Fruit fly (Drosophila melanogaster) whole organism, embryonic: ENCODE measurements around the gene CG2641.

Experiments
- CG11247 ChIP-seq: fragments of 200-800 bp; sonication (Bioruptor generic); IDR thresholded peaks from 2 replicates; pipeline ENCODE4 v1.3.6; 2022; ENCODE audit warnings: missing biosample characterization, missing genetic modification characterization
- CG11696 ChIP-seq: fragments of 200-800 bp; sonication (Bioruptor generic); IDR thresholded peaks from 2 replicates; pipeline ENCODE4 v1.3.6; 2022; ENCODE audit warnings: missing biosample characterization, missing genetic modification characterization
- CG1233 ChIP-seq: fragments of 200-800 bp; sonication (Bioruptor generic); optimal IDR thresholded peaks from 4 replicates; lab custom pipeline; 2018; ENCODE audit warnings: missing biosample characterization, mild to moderate bottlenecking, missing genetic modification characterization
- CG13296 ChIP-seq: fragments of 200-800 bp; sonication (Bioruptor generic); optimal IDR thresholded peaks from 3 replicates; lab custom pipeline; 2018; ENCODE audit warnings: missing biosample characterization, mild to moderate bottlenecking, missing genetic modification characterization
- CG1529 ChIP-seq: fragments of 200-800 bp; sonication (Bioruptor generic); optimal IDR thresholded peaks from 3 replicates; lab custom pipeline; 2018; ENCODE audit warnings: missing biosample characterization, missing genetic modification characterization
- CG15479 ChIP-seq: fragments of 200-800 bp; sonication (Bioruptor generic); optimal IDR thresholded peaks from 3 replicates; lab custom pipeline; 2019; ENCODE audit warnings: missing biosample characterization, mild to moderate bottlenecking, missing genetic modification characterization, moderate library complexity
- CG17328 ChIP-seq: fragments of 200-800 bp; sonication (Bioruptor generic); IDR thresholded peaks from 2 replicates; pipeline ENCODE4 v1.3.6; 2022; ENCODE audit warnings: missing biosample characterization, missing genetic modification characterization
- CG17802 ChIP-seq: fragments of 200-800 bp; sonication (Bioruptor generic); optimal IDR thresholded peaks from 2 replicates; lab custom pipeline; 2018; ENCODE audit warnings: missing biosample characterization, mild to moderate bottlenecking, missing genetic modification characterization, moderate library complexity
- CG1792 ChIP-seq: fragments of 200-800 bp; sonication (Bioruptor generic); optimal IDR thresholded peaks from 2 replicates; lab custom pipeline; 2016; ENCODE audit warnings: missing biosample characterization, missing genetic modification characterization
- CG2116 ChIP-seq: fragments of 200-800 bp; sonication (Bioruptor generic); optimal IDR thresholded peaks from 3 replicates; lab custom pipeline; 2018; ENCODE audit warnings: missing biosample characterization, mild to moderate bottlenecking, missing genetic modification characterization
- CG2875 ChIP-seq: fragments of 200-800 bp; sonication (Bioruptor generic); optimal IDR thresholded peaks from 2 replicates; lab custom pipeline; 2017; ENCODE audit warnings: missing biosample characterization, mild to moderate bottlenecking, missing genetic modification characterization, missing genetic modification reagents
- CG3407 ChIP-seq: fragments of 200-800 bp; sonication (Bioruptor generic); optimal IDR thresholded peaks from 2 replicates; lab custom pipeline; 2018; ENCODE audit warnings: missing biosample characterization, mild to moderate bottlenecking, missing genetic modification characterization
- CG34376 ChIP-seq: fragments of 200-800 bp; sonication (Bioruptor generic); optimal IDR thresholded peaks from 2 replicates; lab custom pipeline; 2018; ENCODE audit warnings: missing biosample characterization, mild to moderate bottlenecking, missing genetic modification characterization
- CG3726 ChIP-seq: fragments of 200-800 bp; sonication (Bioruptor generic); IDR thresholded peaks from 3 replicates; pipeline ENCODE4, ENCODE4 v1.3.6; 2022; ENCODE audit warnings: missing biosample characterization, missing genetic modification characterization
- CG4707 ChIP-seq: fragments of 200-800 bp; sonication (Bioruptor generic); optimal IDR thresholded peaks from 2 replicates; lab custom pipeline; 2018; ENCODE audit warnings: missing biosample characterization, mild to moderate bottlenecking, missing genetic modification characterization, moderate library complexity
- CG4820 ChIP-seq: fragments of 200-800 bp; sonication (Bioruptor generic); optimal IDR thresholded peaks from 3 replicates; lab custom pipeline; 2016; ENCODE audit warnings: missing biosample characterization, missing genetic modification characterization
- CG7271 ChIP-seq: fragments of 200-800 bp; sonication (Bioruptor generic); optimal IDR thresholded peaks from 2 replicates; lab custom pipeline; 2018; ENCODE audit warnings: missing biosample characterization, mild to moderate bottlenecking, missing genetic modification characterization, moderate library complexity
- CG8290 ChIP-seq, 3 experiments: fragments of 200-800 bp; sonication (Bioruptor generic); optimal IDR thresholded peaks; 2 replicates each; lab custom pipeline; 2016 to 2019; ENCODE audit warnings: missing biosample characterization in 3 of 3, missing genetic modification characterization in 3 of 3, mild to moderate bottlenecking in 2 of 3, moderate library complexity in 1 of 3
- CTCF ChIP-seq: fragments of 200-800 bp; sonication (Bioruptor generic); optimal IDR thresholded peaks from 2 replicates; lab custom pipeline; 2017; ENCODE audit warnings: missing biosample characterization, mild to moderate bottlenecking, missing genetic modification characterization, moderate library complexity
- Chrac-16 ChIP-seq: fragments of 200-800 bp; sonication (Bioruptor generic); optimal IDR thresholded peaks from 3 replicates; lab custom pipeline; 2016; ENCODE audit warnings: missing biosample characterization, missing genetic modification characterization
- Fer3 ChIP-seq: fragments of 200-800 bp; sonication (Bioruptor generic); optimal IDR thresholded peaks from 2 replicates; lab custom pipeline; 2018; ENCODE audit warnings: missing biosample characterization, mild to moderate bottlenecking, missing genetic modification characterization, moderate library complexity
- Hr3 ChIP-seq: fragments of 200-800 bp; sonication (Bioruptor generic); optimal IDR thresholded peaks from 3 replicates; lab custom pipeline; 2016; ENCODE audit warnings: missing biosample characterization, missing genetic modification characterization
- Oli ChIP-seq: fragments of 200-800 bp; sonication (Bioruptor generic); optimal IDR thresholded peaks from 2 replicates; lab custom pipeline; 2018; ENCODE audit warnings: missing biosample characterization, mild to moderate bottlenecking, missing genetic modification characterization, moderate library complexity
- Six4 ChIP-seq: fragments of 200-800 bp; sonication (Bioruptor generic); optimal IDR thresholded peaks from 2 replicates; lab custom pipeline; 2016; ENCODE audit warnings: missing biosample characterization, missing genetic modification characterization
- Sox102F ChIP-seq: fragments of 200-800 bp; sonication (Bioruptor generic); optimal IDR thresholded peaks from 2 replicates; lab custom pipeline; 2018; ENCODE audit warnings: missing biosample characterization, mild to moderate bottlenecking, missing genetic modification characterization, moderate library complexity
- br ChIP-seq: fragments of >200 bp; optimal IDR thresholded peaks from 2 replicates; lab custom pipeline; 2017
- cad ChIP-seq: fragments of >200 bp; optimal IDR thresholded peaks from 2 replicates; lab custom pipeline; 2017; ENCODE audit warnings: missing biosample characterization, missing genetic modification characterization
- cg ChIP-seq: fragments of 200-800 bp; sonication (Bioruptor generic); optimal IDR thresholded peaks from 3 replicates; lab custom pipeline; 2019; ENCODE audit warnings: missing biosample characterization, mild to moderate bottlenecking, missing genetic modification characterization, moderate library complexity
- chinmo ChIP-seq: fragments of 200-800 bp; sonication (Bioruptor generic); IDR thresholded peaks from 4 replicates; pipeline ENCODE4 v1.3.6; 2022; ENCODE audit warnings: missing biosample characterization, missing genetic modification characterization; ENCODE audit not compliant: partially characterized antibody
- ci ChIP-seq: fragments of 200-800 bp; sonication (Bioruptor generic); IDR thresholded peaks from 3 replicates; pipeline ENCODE4 v1.3.6; 2022; ENCODE audit warnings: missing biosample characterization, missing genetic modification characterization
- eve ChIP-seq, 2 experiments: fragments of >200 bp; optimal IDR thresholded peaks; 2 replicates each; lab custom pipeline; 2017; ENCODE audit warnings: missing biosample characterization in 2 of 2, missing genetic modification characterization in 2 of 2
- exex ChIP-seq: fragments of 200-800 bp; sonication (Bioruptor generic); optimal IDR thresholded peaks from 4 replicates; lab custom pipeline; 2018; ENCODE audit warnings: missing biosample characterization, mild to moderate bottlenecking, missing genetic modification characterization, moderate library complexity
- fd64A ChIP-seq: fragments of 200-800 bp; sonication (Bioruptor generic); optimal IDR thresholded peaks from 3 replicates; lab custom pipeline; 2018; ENCODE audit warnings: missing biosample characterization, mild to moderate bottlenecking, missing genetic modification characterization
- grn ChIP-seq: fragments of 200-800 bp; sonication (Bioruptor generic); optimal IDR thresholded peaks from 3 replicates; lab custom pipeline; 2017; ENCODE audit warnings: missing biosample characterization, missing genetic modification characterization
- kay ChIP-seq: fragments of 200-800 bp; sonication (Bioruptor generic); optimal IDR thresholded peaks from 2 replicates; lab custom pipeline; 2016; ENCODE audit warnings: missing biosample characterization, missing genetic modification characterization
- lov ChIP-seq, 2 experiments: fragments of 200-800 bp in 1 of 2; fragments of >200 bp in 1 of 2; sonication (Bioruptor generic) in 1 of 2; IDR thresholded peaks in 1 of 2; optimal IDR thresholded peaks in 1 of 2; 2 replicates in 1 of 2; 3 replicates in 1 of 2; pipeline versions ENCODE4 v1.3.6 to Lab custom; 2017 to 2022; ENCODE audit warnings: missing biosample characterization in 1 of 2, missing genetic modification characterization in 1 of 2
- mld ChIP-seq: fragments of 200-800 bp; sonication (Bioruptor generic); IDR thresholded peaks from 3 replicates; pipeline ENCODE4 v1.3.6; 2022; ENCODE audit warnings: missing biosample characterization, missing genetic modification characterization; ENCODE audit not compliant: partially characterized antibody
- nerfin-1 ChIP-seq: fragments of 200-800 bp; sonication (Bioruptor generic); optimal IDR thresholded peaks from 3 replicates; lab custom pipeline; 2019; ENCODE audit warnings: missing biosample characterization, mild to moderate bottlenecking, missing genetic modification characterization, moderate library complexity
- pan ChIP-seq, 4 experiments: fragments of >200 bp in 3 of 4; fragments of 200-800 bp in 1 of 4; sonication (Bioruptor generic) in 1 of 4; optimal IDR thresholded peaks in 3 of 4; IDR thresholded peaks in 1 of 4; 2 replicates each; pipeline versions ENCODE4 v1.3.6 to Lab custom; 2017 to 2022; ENCODE audit warnings: missing biosample characterization in 2 of 4, missing genetic modification characterization in 2 of 4, mixed read lengths in 1 of 4
- pros ChIP-seq: fragments of 200-800 bp; sonication (Bioruptor generic); optimal IDR thresholded peaks from 3 replicates; lab custom pipeline; 2019; ENCODE audit warnings: missing biosample characterization, mild to moderate bottlenecking, missing genetic modification characterization, moderate library complexity
- repo ChIP-seq: fragments of 200-800 bp; sonication (Bioruptor generic); optimal IDR thresholded peaks from 2 replicates; lab custom pipeline; 2016; ENCODE audit warnings: missing biosample characterization, missing genetic modification characterization
- run ChIP-seq: fragments of 200-800 bp; sonication (Bioruptor generic); optimal IDR thresholded peaks from 3 replicates; lab custom pipeline; 2018; ENCODE audit warnings: missing biosample characterization, mild to moderate bottlenecking, missing genetic modification characterization
- sima ChIP-seq: fragments of 200-800 bp; sonication (Bioruptor generic); optimal IDR thresholded peaks from 2 replicates; lab custom pipeline; 2016; ENCODE audit warnings: missing biosample characterization, missing genetic modification characterization
- ssp ChIP-seq: fragments of 200-800 bp; sonication (Bioruptor generic); IDR thresholded peaks from 2 replicates; pipeline ENCODE4 v1.3.6; 2022; ENCODE audit warnings: missing biosample characterization, missing genetic modification characterization
- unc-4 ChIP-seq: fragments of 200-800 bp; sonication (Bioruptor generic); IDR thresholded peaks from 2 replicates; pipeline ENCODE4 v1.3.6; 2022; ENCODE audit warnings: missing biosample characterization, missing genetic modification characterization; ENCODE audit not compliant: partially characterized antibody
- unpg ChIP-seq: fragments of 200-800 bp; sonication (Bioruptor generic); optimal IDR thresholded peaks from 3 replicates; lab custom pipeline; 2018; ENCODE audit warnings: missing biosample characterization, mild to moderate bottlenecking, missing genetic modification characterization, moderate library complexity

CG2641 gene

dm6 chr3R:7759486-7759885, 34.4 kb upstream of the CG2641 start, which contains the start of gene Sp7 (continued):
- TF ChIP-seq Chrac-16 (GFP tag; lab: Kevin White, UChicago) (no peak), Hr3 (no peak), kay (GFP tag; lab: Kevin White, UChicago) (no peak), CG7271 (tag; lab: Kevin White, UChicago) (no peak), sima (GFP tag; lab: Kevin White, UChicago) (no peak), CG17328 (no peak)
- TF ChIP-seq, all 482 proteins: peak for 0

- TF ChIP-seq Six4 (no peak), CG34376 (GFP tag; lab: Kevin White, UChicago) (peak; percentile 22), Fer3 (tag; lab: Kevin White, UChicago) (no peak), chinmo (0 out of 4 replicates have a peak, but pooled peaks have one; percentile 42), unpg (no peak), CG2116 (GFP tag; lab: Kevin White, UChicago) (no peak)
These were observed 32.8 kb upstream of the CG2641 start for dm6 chr3R:7760970-7761558.

DNA sequence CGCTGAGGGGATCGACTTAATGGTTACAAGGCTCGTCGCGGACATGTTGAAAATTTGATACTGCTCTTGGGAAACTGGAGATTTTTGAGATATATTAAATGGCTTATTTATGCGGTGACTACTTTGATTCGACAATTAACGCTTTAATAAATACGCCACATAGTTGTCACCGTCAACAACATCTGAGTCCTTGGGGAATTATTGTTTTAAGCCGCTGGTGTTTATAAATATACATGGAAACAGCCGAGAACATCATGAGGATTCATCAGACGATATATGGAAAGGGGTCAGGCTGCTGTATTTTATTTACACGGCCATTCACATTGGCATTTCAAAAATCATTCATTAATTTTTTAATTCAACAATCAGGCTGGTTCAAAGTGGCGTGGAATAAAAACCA, 22.2 kb upstream of the CG2641 start, which contains the start of gene CG11286:
CG11286 (minus strand) TSS at position 101 of the 400 bp plus-strand sequence.
- no peak for TF ChIP-seq CG13296 (GFP tag; lab: Kevin White, UChicago)
- TF ChIP-seq pan (optimal IDR thresholded peaks at IDR 0.05; lab: Kevin White, UChicago): no peak
- no peak for TF ChIP-seq pan (GFP tag; optimal IDR thresholded peaks at IDR 0.05 in 1 of 2, IDR thresholded peaks at IDR 0.05 in 1 of 2)
- no peak for TF ChIP-seq CG3407 (GFP tag; lab: Kevin White, UChicago)
- no peak for TF ChIP-seq br (lab: Kevin White, UChicago)
- TF ChIP-seq mld (GFP tag; lab: Robert Waterston, UW): no peak
- TF ChIP-seq grn (GFP tag; lab: Kevin White, UChicago): no peak
- TF ChIP-seq eve (GFP tag; optimal IDR thresholded peaks at IDR 0.05; lab: Kevin White, UChicago): no peak
- no peak for TF ChIP-seq cg (GFP tag; lab: Kevin White, UChicago)
- no peak for TF ChIP-seq nerfin-1
- TF ChIP-seq Six4: no peak
- no peak for TF ChIP-seq CG3726 (GFP tag; lab: Robert Waterston, UW)
- TF ChIP-seq CTCF (GFP tag; lab: Kevin White, UChicago): no peak
- no peak for TF ChIP-seq cad
- TF ChIP-seq unc-4 (GFP tag; lab: Robert Waterston, UW): no peak
- TF ChIP-seq repo (GFP tag; lab: Kevin White, UChicago): no peak
- no peak for TF ChIP-seq exex (tag; lab: Kevin White, UChicago)
- TF ChIP-seq CG11247 (GFP tag; lab: Robert Waterston, UW): no peak
- TF ChIP-seq run (tag; lab: Kevin White, UChicago): no peak

DNA sequence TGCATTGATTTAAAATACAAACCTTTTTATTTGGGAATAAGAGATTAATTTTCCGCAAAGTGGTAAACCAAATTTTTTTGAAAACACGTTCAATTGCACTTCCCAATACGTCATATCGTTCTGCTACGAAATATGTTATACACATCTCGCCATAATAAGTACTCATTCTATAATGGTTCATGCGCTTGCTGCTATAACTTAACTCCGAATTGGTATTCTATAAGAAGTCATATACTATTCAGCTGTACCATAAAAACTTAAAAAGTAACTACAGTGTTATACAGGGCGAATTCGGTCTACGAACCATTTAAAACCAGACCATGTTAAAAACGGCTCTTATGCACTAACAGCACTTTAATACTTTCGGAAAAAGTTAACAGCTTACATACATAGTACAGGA, 14.2 kb upstream of the CG2641 start:
- TF ChIP-seq Sox102F (GFP tag; lab: Kevin White, UChicago): peak; percentile 24
- no peak for TF ChIP-seq lov (optimal IDR thresholded peaks at IDR 0.05; lab: Kevin White, UChicago)
- TF ChIP-seq lov (GFP tag; IDR thresholded peaks at IDR 0.05; lab: Robert Waterston, UW): peak; percentile 78; the same call in 2 of the 3 replicates
- no peak for TF ChIP-seq ssp (GFP tag; lab: Robert Waterston, UW)
- no peak for TF ChIP-seq pros (GFP tag; lab: Kevin White, UChicago)
- TF ChIP-seq CG17802 (tag; lab: Kevin White, UChicago): peak; percentile 39
- peak; percentile 17 for TF ChIP-seq CG1529 (GFP tag; lab: Kevin White, UChicago)
- TF ChIP-seq CG1792 (GFP tag; lab: Kevin White, UChicago): no peak
- TF ChIP-seq fd64A (GFP tag; lab: Kevin White, UChicago): peak; percentile 34
- peak; percentile 42 for TF ChIP-seq Oli
- TF ChIP-seq CG4707: peak; percentile 79
- peak; percentile 26 for TF ChIP-seq CG4820 (GFP tag; lab: Kevin White, UChicago)
- TF ChIP-seq CG8290 (GFP tag; optimal IDR thresholded peaks at IDR 0.05; lab: Kevin White, UChicago): no peak
- TF ChIP-seq CG8290 (tag; optimal IDR thresholded peaks at IDR 0.05; lab: Kevin White, UChicago): peak in 1 of 2 experiments; percentile 18
- no peak for TF ChIP-seq CG15479
- TF ChIP-seq CG1233 (GFP tag; lab: Kevin White, UChicago): peak; percentile 57
- TF ChIP-seq ci (GFP tag; lab: Robert Waterston, UW): peak; percentile 84
- TF ChIP-seq CG2875 (GFP tag; lab: Kevin White, UChicago): peak; percentile 61
- TF ChIP-seq CG11696 (GFP tag; lab: Robert Waterston, UW): 0 out of 2 replicates have a peak, but pooled peaks have one; percentile 8
